Fruit fly (Drosophila melanogaster): ENCODE data around the gene PK2-R1.
A peak's percentile ranks its signal among the peaks of the same experiment; 100 is the strongest.

Gene PK2-R1

dm6 chr3R:13381744-13382435, 43.8 kb downstream of the PK2-R1 start, which contains the start of the genes mRpS21 and Droj2 (continued):
- TF ChIP-seq ase (GFP tag; IDR thresholded peaks at IDR 0.05) (no peak), CG31441 (GFP tag; IDR thresholded peaks at IDR 0.05) (peak; percentile 69), Gsc (GFP tag; IDR thresholded peaks at IDR 0.05) (no peak), Ssrp (tag; optimal IDR thresholded peaks at IDR 0.05) (no peak), rib (GFP tag; IDR thresholded peaks at IDR 0.05) (peak; percentile 31; the same call in 1 of the 2 replicates), dmrt11E (tag; optimal IDR thresholded peaks at IDR 0.05) (peak; percentile 54), Dref (GFP tag; IDR thresholded peaks at IDR 0.05) (0 out of 2 replicates have a peak, but pooled peaks have one; percentile 28), CG8924 (tag; optimal IDR thresholded peaks at IDR 0.05) (peak; percentile 83), chn (GFP tag; optimal IDR thresholded peaks at IDR 0.05) (peak; percentile 18), odd (GFP tag; optimal IDR thresholded peaks at IDR 0.05) (peak; percentile 37), CG3995 (GFP tag; optimal IDR thresholded peaks at IDR 0.05) (peak; percentile 74), sob (GFP tag; IDR thresholded peaks at IDR 0.05) (peak; percentile 59), hkb (optimal IDR thresholded peaks at IDR 0.05) (peak; percentile 35), hkb (GFP tag; IDR thresholded peaks at IDR 0.05) (no peak; the same call in 1 of the 2 replicates), ems (GFP tag; optimal IDR thresholded peaks at IDR 0.05) (peak; percentile 15), Ets97D (GFP tag; optimal IDR thresholded peaks at IDR 0.05) (peak; percentile 82), ERR (GFP tag; optimal IDR thresholded peaks at IDR 0.05) (no peak), Lpt (GFP tag; optimal IDR thresholded peaks at IDR 0.05) (no peak), CG3407 (GFP tag; optimal IDR thresholded peaks at IDR 0.05) (no peak), CG3847 (GFP tag; IDR thresholded peaks at IDR 0.05) (peak; percentile 81), Hr51 (GFP tag; optimal IDR thresholded peaks at IDR 0.05) (peak; percentile 42 to 51), Fer1 (GFP tag; optimal IDR thresholded peaks at IDR 0.05) (peak; percentile 45), Camta (GFP tag; optimal IDR thresholded peaks at IDR 0.05) (peak; percentile 7), CG10274 (GFP tag; optimal IDR thresholded peaks at IDR 0.05) (no peak), CG17829 (tag; optimal IDR thresholded peaks at IDR 0.05) (peak; percentile 89), amos (GFP tag; IDR thresholded peaks at IDR 0.05; ENCODE audit: partially characterized antibody) (peak; percentile 28; the same call in 1 of the 2 replicates), CG14441 (GFP tag; IDR thresholded peaks at IDR 0.05) (peak; percentile 14; the same call in 1 of the 2 replicates), oc (tag; optimal IDR thresholded peaks at IDR 0.05) (no peak), bsh (GFP tag; optimal IDR thresholded peaks at IDR 0.05) (peak in 1 of 2 experiments; percentile 36), CG12219 (GFP tag; optimal IDR thresholded peaks at IDR 0.05) (no peak), nerfin-2 (GFP tag; IDR thresholded peaks at IDR 0.05; ENCODE audit: partially characterized antibody) (no peak), Nf-YB (GFP tag; optimal IDR thresholded peaks at IDR 0.05) (peak; percentile 7), CG6272 (GFP tag; IDR thresholded peaks at IDR 0.05) (peak; percentile 30; the same call in 1 of the 2 replicates), org-1 (GFP tag; optimal IDR thresholded peaks at IDR 0.05) (no peak), Six4 (GFP tag; optimal IDR thresholded peaks at IDR 0.05) (peak; percentile 50), CG3838 (GFP tag; optimal IDR thresholded peaks at IDR 0.05) (peak; percentile 8), HLH4C (GFP tag; IDR thresholded peaks at IDR 0.05; ENCODE audit: partially characterized antibody) (no peak), CG11398 (GFP tag; optimal IDR thresholded peaks at IDR 0.05) (no peak), E2f1 (GFP tag; IDR thresholded peaks at IDR 0.05) (peak; percentile 40; the same call in 1 of the 2 replicates), klu (GFP tag; IDR thresholded peaks at IDR 0.05) (peak; percentile 35; the same call in 1 of the 2 replicates), C15 (GFP tag; IDR thresholded peaks at IDR 0.05) (no peak), Ravus (GFP tag; IDR thresholded peaks at IDR 0.05) (no peak), phol (tag; optimal IDR thresholded peaks at IDR 0.05) (peak; percentile 84), BEAF-32 (GFP tag; optimal IDR thresholded peaks at IDR 0.05) (peak; percentile 65), chinmo (GFP tag; IDR thresholded peaks at IDR 0.05; ENCODE audit: partially characterized antibody) (no peak), CG17359 (tag; optimal IDR thresholded peaks at IDR 0.05) (peak; percentile 9), Chrac-16 (GFP tag; optimal IDR thresholded peaks at IDR 0.05) (peak; percentile 65), CG10565 (GFP tag; optimal IDR thresholded peaks at IDR 0.05) (no peak), croc (GFP tag; conservative IDR thresholded peaks at IDR 0.05) (peak; percentile 17; the same call in 1 of the 3 replicates)

All from whole organism, embryonic.